Worm (Caenorhabditis elegans): Measurements from ENCODE around the gene C30A5.10.

ce11 chrIII:8175263-8175662 is 34.4 kb downstream of the C30A5.10 start:
- TF ChIP-seq nhr-11 (tag; optimal IDR thresholded peaks at IDR 0.05) (no peak), lsy-2 (tag; optimal IDR thresholded peaks at IDR 0.05) (no peak), ama-1 (optimal IDR thresholded peaks at IDR 0.05) (no peak), nhr-6 (tag; optimal IDR thresholded peaks at IDR 0.05) (no peak), nhr-77 (tag; optimal IDR thresholded peaks at IDR 0.05) (no peak), elt-1 (tag; optimal IDR thresholded peaks at IDR 0.05) (no peak), ZK546.5 (tag; optimal IDR thresholded peaks at IDR 0.05) (no peak), nhr-23 (tag; optimal IDR thresholded peaks at IDR 0.05) (no peak), blmp-1 (tag; optimal IDR thresholded peaks at IDR 0.05; ENCODE audit: insufficient read depth) (no peak), ztf-4 (tag; optimal IDR thresholded peaks at IDR 0.05) (no peak), nhr-21 (tag; optimal IDR thresholded peaks at IDR 0.05) (no peak), crh-2 (tag; optimal IDR thresholded peaks at IDR 0.05) (no peak), mdl-1 (tag; optimal IDR thresholded peaks at IDR 0.05) (no peak)
